Worm (Caenorhabditis elegans): ENCODE measurements around the gene Y43F8A.2.

- no peak for TF ChIP-seq cey-2 (tag; optimal IDR thresholded peaks at IDR 0.05; ENCODE audit: borderline replicate concordance, insufficient read depth)
- no peak for TF ChIP-seq mxl-3 (GFP tag; optimal IDR thresholded peaks at IDR 0.05)
- no peak for TF ChIP-seq zip-11 (GFP tag; IDR thresholded peaks at IDR 0.05)
- no peak for TF ChIP-seq ZK546.5 (tag; optimal IDR thresholded peaks at IDR 0.05)
- TF ChIP-seq Y105C5A.15 (GFP tag; IDR thresholded peaks at IDR 0.05), result no peak
- no peak for TF ChIP-seq lin-15B (tag; optimal IDR thresholded peaks at IDR 0.05)
- TF ChIP-seq fos-1 (tag; optimal IDR thresholded peaks at IDR 0.05), result no peak
- TF ChIP-seq zfp-3 (GFP tag; conservative IDR thresholded peaks at IDR 0.05), result no peak
- no peak for TF ChIP-seq nhr-237 (tag; optimal IDR thresholded peaks at IDR 0.05)
- TF ChIP-seq ceh-62 (tag; optimal IDR thresholded peaks at IDR 0.05), result no peak
- no peak for TF ChIP-seq snpc-1.2 (GFP tag; IDR thresholded peaks at IDR 0.05)
- no peak for TF ChIP-seq unc-130 (GFP tag; optimal IDR thresholded peaks at IDR 0.05)
- no peak for TF ChIP-seq aha-1 (tag)
- no peak for TF ChIP-seq lin-13 (GFP tag; optimal IDR thresholded peaks at IDR 0.05)
Observed at ce11 chrV:19402855-19403254, 31.5 kb downstream of the Y43F8A.2 start, which contains the start of gene C25F9.12.
